Worm (Caenorhabditis elegans): Measurements from ENCODE around the gene T10C6.10.

Gene T10C6.10

DNA sequence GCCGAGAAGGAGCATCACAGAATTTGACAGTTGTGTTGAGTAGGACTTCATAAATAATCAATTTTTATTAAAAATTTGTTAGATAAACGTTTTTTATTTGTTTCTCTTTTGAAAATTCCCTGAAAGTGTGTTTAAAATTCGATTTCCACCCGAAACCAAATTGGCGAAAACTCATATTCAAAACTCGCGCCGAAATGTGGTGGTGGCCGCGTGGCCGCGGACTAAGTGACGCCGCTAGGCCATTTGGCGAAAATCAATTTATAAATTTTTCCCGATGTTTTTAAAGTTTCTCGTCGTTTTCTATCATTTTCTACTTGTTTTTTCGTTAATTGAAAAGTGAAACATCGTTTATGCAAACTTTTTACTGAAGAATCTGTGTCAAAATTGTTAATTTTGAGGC lies 13.6 kb upstream of the T10C6.10 start:
- TF ChIP-seq eyg-1 (tag; optimal IDR thresholded peaks at IDR 0.05) (no peak), hlh-8 (tag; optimal IDR thresholded peaks at IDR 0.05) (peak; percentile 74), gmeb-2 (tag; optimal IDR thresholded peaks at IDR 0.05) (peak; percentile 23), syd-9 (tag; optimal IDR thresholded peaks at IDR 0.05) (no peak), ceh-6 (GFP tag; optimal IDR thresholded peaks at IDR 0.05) (no peak), pag-3 (tag; optimal IDR thresholded peaks at IDR 0.05; ENCODE audit: borderline replicate concordance) (no peak), unc-42 (tag; optimal IDR thresholded peaks at IDR 0.05) (peak; percentile 58), K09A11.1 (tag; optimal IDR thresholded peaks at IDR 0.05; ENCODE audit: insufficient read depth) (no peak), ceh-9 (tag; optimal IDR thresholded peaks at IDR 0.05) (no peak), elt-4 (tag; optimal IDR thresholded peaks at IDR 0.05) (no peak), nhr-11 (tag; optimal IDR thresholded peaks at IDR 0.05) (no peak), lim-6 (tag; optimal IDR thresholded peaks at IDR 0.05) (peak; percentile 57), ztf-16 (tag; optimal IDR thresholded peaks at IDR 0.05) (peak; percentile 6), pat-9 (tag; optimal IDR thresholded peaks at IDR 0.05) (no peak), C08G9.2 (tag; optimal IDR thresholded peaks at IDR 0.05) (peak; percentile 94), ttx-3 (tag; optimal IDR thresholded peaks at IDR 0.05) (no peak), ceh-14 (tag; optimal IDR thresholded peaks at IDR 0.05) (peak; percentile 72), ceh-31 (tag; optimal IDR thresholded peaks at IDR 0.05) (peak; percentile 93), pha-4 (tag; optimal IDR thresholded peaks at IDR 0.05) (no peak), npax-4 (tag; optimal IDR thresholded peaks at IDR 0.05) (no peak), ceh-18 (tag; optimal IDR thresholded peaks at IDR 0.05) (no peak), sox-4 (tag; optimal IDR thresholded peaks at IDR 0.05) (no peak), ets-4 (tag; optimal IDR thresholded peaks at IDR 0.05) (peak; percentile 72), fax-1 (tag; optimal IDR thresholded peaks at IDR 0.05) (peak; percentile 43), ceh-2 (tag; optimal IDR thresholded peaks at IDR 0.05) (peak; percentile 90), K02D7.2 (tag; optimal IDR thresholded peaks at IDR 0.05) (no peak), pqm-1 (tag; optimal IDR thresholded peaks at IDR 0.05) (no peak), ahr-1 (tag; optimal IDR thresholded peaks at IDR 0.05) (no peak), Y22D7AL.16 (tag; optimal IDR thresholded peaks at IDR 0.05) (no peak), che-1 (tag; optimal IDR thresholded peaks at IDR 0.05) (no peak), hlh-30 (tag; optimal IDR thresholded peaks at IDR 0.05; ENCODE audit: insufficient read depth) (no peak), ceh-22 (tag; optimal IDR thresholded peaks at IDR 0.05) (no peak), tbx-7 (tag; optimal IDR thresholded peaks at IDR 0.05) (peak; percentile 85), elt-2 (tag; optimal IDR thresholded peaks at IDR 0.05) (peak; percentile 38), sdc-2 (tag; optimal IDR thresholded peaks at IDR 0.05) (peak; percentile 47), hlh-6 (tag; optimal IDR thresholded peaks at IDR 0.05) (no peak), ama-1 (optimal IDR thresholded peaks at IDR 0.05) (no peak), F13H6.1 (tag; optimal IDR thresholded peaks at IDR 0.05) (peak; percentile 35), rnt-1 (tag; optimal IDR thresholded peaks at IDR 0.05) (peak; percentile 28), ceh-48 (tag; optimal IDR thresholded peaks at IDR 0.05) (peak; percentile 29), ref-2 (tag; optimal IDR thresholded peaks at IDR 0.05) (peak; percentile 53), zip-5 (tag; optimal IDR thresholded peaks at IDR 0.05) (peak; percentile 68), ceh-19 (GFP tag; optimal IDR thresholded peaks at IDR 0.05) (no peak), ceh-34 (tag; optimal IDR thresholded peaks at IDR 0.05) (peak; percentile 57)

DNA sequence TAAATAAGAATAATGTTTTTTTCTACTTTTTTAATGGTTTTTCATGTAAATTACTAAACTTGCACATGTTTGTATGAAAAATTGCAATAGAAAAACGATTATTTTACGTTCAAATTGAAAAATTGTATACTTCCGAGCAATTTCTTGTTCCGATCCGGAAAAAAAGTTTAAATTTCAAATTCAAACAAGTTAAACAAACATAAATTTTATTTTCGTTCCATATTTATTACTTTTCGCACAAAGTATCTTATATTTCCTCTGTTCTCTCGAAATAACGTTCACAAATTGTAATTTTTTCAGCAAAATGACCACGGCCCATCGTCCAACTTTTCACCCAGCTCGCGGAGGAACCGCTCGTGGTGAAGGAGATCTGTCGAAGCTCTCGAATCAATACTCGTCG lies 13.2 kb upstream of the T10C6.10 start, which contains the start of gene cwc-15:
cwc-15 (plus strand) TSS at position 301 of the 400 bp plus-strand sequence.
- TF ChIP-seq ztf-16 (tag; optimal IDR thresholded peaks at IDR 0.05) (no peak), sox-4 (tag; optimal IDR thresholded peaks at IDR 0.05) (no peak), fkh-6 (tag; optimal IDR thresholded peaks at IDR 0.05) (no peak), lim-6 (tag; optimal IDR thresholded peaks at IDR 0.05) (no peak)
